Worm (Caenorhabditis elegans) whole organism, midembryonic: ENCODE data around the gene ZK688.1.

Source experiments
- klf-2 ChIP-seq: fragments of 200-800 bp; sonication (Bioruptor generic); conservative IDR thresholded peaks from 2 replicates; pipeline ENCODE4 v1.3.6; 2022; ENCODE audit warnings: missing genetic modification reagents, missing genetic modification characterization, missing compliant biosample characterization
- ref-1 ChIP-seq: fragments of 200-800 bp; sonication (Bioruptor generic); conservative IDR thresholded peaks from 2 replicates; pipeline ENCODE4 v1.3.6; 2022; ENCODE audit warnings: missing genetic modification reagents, missing genetic modification characterization, missing compliant biosample characterization
- tab-1 ChIP-seq: fragments of 200-800 bp; sonication (Bioruptor generic); IDR thresholded peaks from 2 replicates; pipeline ENCODE4 v1.3.6; 2022; ENCODE audit warnings: missing genetic modification characterization, missing compliant biosample characterization

ce11 chrIII:7940819-7941218 lies 31.5 kb downstream of the ZK688.1 start, which contains the start of gene C29E4.12:
- TF ChIP-seq ref-1 (no peak), tab-1 (no peak), klf-2 (GFP tag; lab: Robert Waterston, UW) (no peak)
